Fruit fly (Drosophila melanogaster): ENCODE measurements around the gene CG44001.

DNA sequence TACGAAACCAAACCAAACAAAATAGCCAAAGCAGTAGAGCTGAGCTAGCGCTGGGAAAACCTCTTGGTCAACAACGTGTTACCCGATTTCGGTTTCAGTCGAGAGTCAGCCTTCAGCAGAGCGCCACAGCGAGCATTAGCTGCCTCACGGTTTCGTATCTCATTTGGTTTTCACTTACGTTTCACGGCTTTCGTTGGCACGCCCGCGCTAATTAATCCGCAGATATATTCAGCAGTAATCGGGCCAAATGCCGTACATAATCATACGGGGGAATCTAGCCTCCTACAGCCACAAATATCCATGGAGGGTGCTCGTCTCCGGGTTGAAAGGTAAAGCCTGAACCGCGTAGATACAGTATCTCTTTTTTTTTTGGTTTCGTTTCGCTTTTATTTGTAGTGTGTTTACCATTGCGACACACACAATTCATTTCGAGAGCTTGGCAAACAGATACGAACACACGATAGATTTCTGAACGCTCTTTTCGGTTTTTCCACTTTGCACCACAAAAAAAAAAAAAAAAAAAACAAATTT, 1.4 kb downstream of the CG44001 start, which contains the start of gene CG31650:
- TF ChIP-seq CG32121 (GFP tag; IDR thresholded peaks at IDR 0.05) (no peak), CG4496 (GFP tag; IDR thresholded peaks at IDR 0.05) (0 out of 3 replicates have a peak, but pooled peaks have one; percentile 33), CG15710 (tag; optimal IDR thresholded peaks at IDR 0.05) (no peak), Pif1A (GFP tag; optimal IDR thresholded peaks at IDR 0.05) (no peak), CG12605 (GFP tag; IDR thresholded peaks at IDR 0.05) (no peak), CG9948 (tag; optimal IDR thresholded peaks at IDR 0.05) (no peak), CG13204 (GFP tag; optimal IDR thresholded peaks at IDR 0.05) (no peak), Snoo (tag; optimal IDR thresholded peaks at IDR 0.05) (no peak)
